Fruit fly (Drosophila melanogaster): ENCODE measurements around the gene CG12016.

- TF ChIP-seq psq (optimal IDR thresholded peaks at IDR 0.05) (no peak), CG8478 (optimal IDR thresholded peaks at IDR 0.05) (no peak), EcR (GFP tag; optimal IDR thresholded peaks at IDR 0.05) (no peak), usp (GFP tag; optimal IDR thresholded peaks at IDR 0.05) (no peak), pan (optimal IDR thresholded peaks at IDR 0.05) (no peak), Dll (optimal IDR thresholded peaks at IDR 0.05) (no peak)
These were observed 31.4 kb downstream of the CG12016 start for dm6 chr3L:3350572-3351343.
